Fruit fly (Drosophila melanogaster) Kc167 (cell line): Measurements from ENCODE around the gene CG34280.

Source experiments
- h ChIP-seq: fragments of >200 bp; optimal IDR thresholded peaks from 3 replicates; lab custom pipeline; 2018; ENCODE audit warnings: missing external identifiers
- insv ChIP-seq: fragments of >200 bp; optimal IDR thresholded peaks from 3 replicates; lab custom pipeline; 2018; ENCODE audit warnings: missing external identifiers
- psq ChIP-seq: fragments of >200 bp; optimal IDR thresholded peaks from 2 replicates; lab custom pipeline; 2017; ENCODE audit warnings: missing external identifiers

- TF ChIP-seq psq (lab: Kevin White, UChicago) (no peak), h (lab: Kevin White, UChicago) (no peak), insv (lab: Kevin White, UChicago) (no peak)
Observed at dm6 chr3R:17366023-17366422, 37.5 kb downstream of the CG34280 start, which contains the start of gene beat-IIa.
